Fruit fly (Drosophila melanogaster) whole organism, embryonic: Measurements from ENCODE around the gene CG13250.

Experiments
- BEAF-32 ChIP-seq: fragments of 200-800 bp; sonication (Bioruptor generic); optimal IDR thresholded peaks from 3 replicates; lab custom pipeline; 2017; ENCODE audit warnings: missing biosample characterization, missing genetic modification characterization, mild to moderate bottlenecking, moderate library complexity, missing genetic modification reagents
- CG10321 ChIP-seq: fragments of 200-800 bp; sonication (Bioruptor generic); IDR thresholded peaks from 2 replicates; pipeline ENCODE4 v1.3.6; 2022; ENCODE audit warnings: missing biosample characterization, missing genetic modification characterization
- CG1233 ChIP-seq: fragments of 200-800 bp; sonication (Bioruptor generic); optimal IDR thresholded peaks from 4 replicates; lab custom pipeline; 2018; ENCODE audit warnings: missing biosample characterization, mild to moderate bottlenecking, missing genetic modification characterization
- CG12659 ChIP-seq: fragments of 200-800 bp; sonication (Bioruptor generic); optimal IDR thresholded peaks from 3 replicates; lab custom pipeline; 2017; ENCODE audit warnings: mild to moderate bottlenecking, missing biosample characterization, missing genetic modification reagents, missing genetic modification characterization
- CG13287 ChIP-seq: fragments of 200-800 bp; sonication (Bioruptor generic); IDR thresholded peaks from 2 replicates; pipeline ENCODE4 v1.3.6; 2022; ENCODE audit warnings: missing biosample characterization, missing genetic modification characterization; ENCODE audit not compliant: partially characterized antibody
- CG1603 ChIP-seq: fragments of 200-800 bp; sonication (Bioruptor generic); optimal IDR thresholded peaks from 2 replicates; lab custom pipeline; 2019; ENCODE audit warnings: missing biosample characterization, mild to moderate bottlenecking, missing genetic modification characterization, moderate library complexity
- CG17359 ChIP-seq: fragments of 200-800 bp; sonication (Bioruptor generic); optimal IDR thresholded peaks from 3 replicates; lab custom pipeline; 2018; ENCODE audit warnings: missing biosample characterization, mild to moderate bottlenecking, missing genetic modification characterization, moderate library complexity
- CG2116 ChIP-seq: fragments of 200-800 bp; sonication (Bioruptor generic); optimal IDR thresholded peaks from 3 replicates; lab custom pipeline; 2018; ENCODE audit warnings: missing biosample characterization, mild to moderate bottlenecking, missing genetic modification characterization
- CG30020 ChIP-seq: fragments of 200-800 bp; optimal IDR thresholded peaks from 2 replicates; lab custom pipeline; 2019; ENCODE audit warnings: missing biosample characterization, mild to moderate bottlenecking, missing genetic modification characterization, moderate library complexity
- CG3065 ChIP-seq: fragments of 200-800 bp; sonication (Bioruptor generic); optimal IDR thresholded peaks from 2 replicates; lab custom pipeline; 2016; ENCODE audit warnings: missing biosample characterization, missing genetic modification characterization
- CG4282 ChIP-seq: fragments of 200-800 bp; sonication (Bioruptor generic); optimal IDR thresholded peaks from 2 replicates; lab custom pipeline; 2016; ENCODE audit warnings: missing biosample characterization, missing genetic modification characterization
- CG4707 ChIP-seq: fragments of 200-800 bp; sonication (Bioruptor generic); optimal IDR thresholded peaks from 2 replicates; lab custom pipeline; 2018; ENCODE audit warnings: missing biosample characterization, mild to moderate bottlenecking, missing genetic modification characterization, moderate library complexity
- CG6175 ChIP-seq: fragments of 200-800 bp; sonication (Bioruptor generic); IDR thresholded peaks from 3 replicates; pipeline ENCODE4 v1.3.6; 2022; ENCODE audit warnings: missing biosample characterization, missing genetic modification characterization
- CG8290 ChIP-seq, 3 experiments: fragments of 200-800 bp; sonication (Bioruptor generic); optimal IDR thresholded peaks; 2 replicates each; lab custom pipeline; 2016 to 2019; ENCODE audit warnings: missing biosample characterization in 3 of 3, missing genetic modification characterization in 3 of 3, mild to moderate bottlenecking in 2 of 3, moderate library complexity in 1 of 3
- Dll ChIP-seq: fragments of 200-800 bp; sonication (Bioruptor generic); IDR thresholded peaks from 4 replicates; pipeline ENCODE4 v1.3.6; 2022; ENCODE audit warnings: missing biosample characterization, missing genetic modification characterization; ENCODE audit not compliant: partially characterized antibody
- Doc3 ChIP-seq: fragments of 200-800 bp; sonication (Bioruptor generic); IDR thresholded peaks from 3 replicates; pipeline ENCODE4 v1.3.6; 2022; ENCODE audit warnings: missing biosample characterization, missing genetic modification characterization; ENCODE audit not compliant: partially characterized antibody
- Dp ChIP-seq: fragments of 200-800 bp; sonication (Bioruptor generic); optimal IDR thresholded peaks from 2 replicates; lab custom pipeline; 2018; ENCODE audit warnings: missing biosample characterization, mild to moderate bottlenecking, missing genetic modification characterization, moderate library complexity
- Dref ChIP-seq: fragments of 200-800 bp; sonication (Bioruptor generic); IDR thresholded peaks from 2 replicates; pipeline ENCODE4 v1.3.6; 2022; ENCODE audit warnings: missing biosample characterization, missing genetic modification characterization
- HLH4C ChIP-seq: fragments of 200-800 bp; sonication (Bioruptor generic); IDR thresholded peaks from 3 replicates; pipeline ENCODE4 v1.3.6; 2022; ENCODE audit warnings: missing biosample characterization, missing genetic modification characterization; ENCODE audit not compliant: partially characterized antibody
- Hey ChIP-seq: fragments of 200-800 bp; sonication (Bioruptor generic); optimal IDR thresholded peaks from 3 replicates; lab custom pipeline; 2018; ENCODE audit warnings: missing biosample characterization, mild to moderate bottlenecking, missing genetic modification characterization
- Hmr ChIP-seq: fragments of 200-800 bp; sonication (Bioruptor generic); optimal IDR thresholded peaks from 3 replicates; lab custom pipeline; 2017; ENCODE audit warnings: mild to moderate bottlenecking, missing biosample characterization, missing genetic modification reagents, missing genetic modification characterization
- NC2α ChIP-seq: fragments of 200-800 bp; sonication (Bioruptor generic); optimal IDR thresholded peaks from 2 replicates; lab custom pipeline; 2016; ENCODE audit warnings: missing biosample characterization, missing genetic modification characterization
- Neu2 ChIP-seq: fragments of 200-800 bp; sonication (Bioruptor generic); optimal IDR thresholded peaks from 3 replicates; lab custom pipeline; 2016; ENCODE audit warnings: missing biosample characterization, missing genetic modification characterization, borderline replicate concordance
- NfI ChIP-seq: fragments of 200-800 bp; sonication (Bioruptor generic); optimal IDR thresholded peaks from 3 replicates; lab custom pipeline; 2018; ENCODE audit warnings: missing biosample characterization, mild to moderate bottlenecking, missing genetic modification characterization, moderate library complexity
- Opbp ChIP-seq: fragments of 200-800 bp; sonication (Bioruptor generic); IDR thresholded peaks from 3 replicates; pipeline ENCODE4 v1.3.6; 2022; ENCODE audit warnings: missing biosample characterization, missing genetic modification characterization; ENCODE audit not compliant: partially characterized antibody
- Scr ChIP-seq: fragments of 200-800 bp; sonication (Bioruptor generic); IDR thresholded peaks from 2 replicates; pipeline ENCODE4 v1.3.6; 2022; ENCODE audit warnings: missing biosample characterization, missing genetic modification characterization; ENCODE audit not compliant: partially characterized antibody
- Sry-δ ChIP-seq: fragments of 200-800 bp; sonication (Bioruptor generic); optimal IDR thresholded peaks from 2 replicates; lab custom pipeline; 2016; ENCODE audit warnings: missing biosample characterization, missing genetic modification characterization
- bbx ChIP-seq: fragments of 200-800 bp; sonication (Bioruptor generic); IDR thresholded peaks from 2 replicates; pipeline ENCODE4 v1.3.6; 2022; ENCODE audit warnings: missing biosample characterization, missing genetic modification characterization; ENCODE audit not compliant: partially characterized antibody
- bigmax ChIP-seq: fragments of 200-800 bp; sonication (Bioruptor generic); optimal IDR thresholded peaks from 2 replicates; lab custom pipeline; 2018; ENCODE audit warnings: missing biosample characterization, mild to moderate bottlenecking, missing genetic modification characterization
- bsh ChIP-seq, 2 experiments: fragments of 200-800 bp; sonication (Bioruptor generic); optimal IDR thresholded peaks; 2 replicates each; lab custom pipeline; 2017 to 2018; ENCODE audit warnings: mild to moderate bottlenecking in 2 of 2, missing biosample characterization in 2 of 2, missing genetic modification characterization in 2 of 2, moderate library complexity in 1 of 2
- emc ChIP-seq: fragments of 200-800 bp; sonication (Bioruptor generic); optimal IDR thresholded peaks from 2 replicates; lab custom pipeline; 2016; ENCODE audit warnings: missing biosample characterization, missing genetic modification characterization
- exex ChIP-seq: fragments of 200-800 bp; sonication (Bioruptor generic); optimal IDR thresholded peaks from 4 replicates; lab custom pipeline; 2018; ENCODE audit warnings: missing biosample characterization, mild to moderate bottlenecking, missing genetic modification characterization, moderate library complexity
- gcm2 ChIP-seq: fragments of 200-800 bp; sonication (Bioruptor generic); optimal IDR thresholded peaks from 2 replicates; lab custom pipeline; 2016; ENCODE audit warnings: missing biosample characterization, missing genetic modification characterization
- gsb ChIP-seq: fragments of 200-800 bp; sonication (Bioruptor generic); IDR thresholded peaks from 2 replicates; pipeline ENCODE4 v1.3.6; 2022; ENCODE audit warnings: missing biosample characterization, missing genetic modification characterization
- ham ChIP-seq: fragments of 200-800 bp; sonication (Bioruptor generic); IDR thresholded peaks from 2 replicates; pipeline ENCODE4 v1.3.6; 2022; ENCODE audit warnings: missing biosample characterization, missing genetic modification characterization
- her ChIP-seq: fragments of 200-800 bp; sonication (Bioruptor generic); optimal IDR thresholded peaks from 2 replicates; lab custom pipeline; 2016; ENCODE audit warnings: missing biosample characterization, missing genetic modification characterization
- jing ChIP-seq: fragments of 200-800 bp; sonication (Bioruptor generic); optimal IDR thresholded peaks from 2 replicates; lab custom pipeline; 2018; ENCODE audit warnings: missing biosample characterization, mild to moderate bottlenecking, missing genetic modification characterization
- lab ChIP-seq: fragments of 200-800 bp; sonication (Bioruptor generic); optimal IDR thresholded peaks from 3 replicates; lab custom pipeline; 2017; ENCODE audit warnings: missing biosample characterization, missing genetic modification characterization, mild to moderate bottlenecking, moderate library complexity, missing genetic modification reagents
- mirr ChIP-seq: fragments of 200-800 bp; sonication (Bioruptor generic); optimal IDR thresholded peaks from 3 replicates; lab custom pipeline; 2018; ENCODE audit warnings: missing biosample characterization, mild to moderate bottlenecking, missing genetic modification characterization
- pzg ChIP-seq: fragments of 200-800 bp; sonication (Bioruptor generic); optimal IDR thresholded peaks from 3 replicates; lab custom pipeline; 2018; ENCODE audit warnings: missing biosample characterization, mild to moderate bottlenecking, missing genetic modification characterization, moderate library complexity
- sd ChIP-seq: fragments of 200-800 bp; sonication (Bioruptor generic); optimal IDR thresholded peaks from 3 replicates; lab custom pipeline; 2018; ENCODE audit warnings: missing biosample characterization, mild to moderate bottlenecking, missing genetic modification characterization, moderate library complexity
- shn ChIP-seq: fragments of 200-800 bp; sonication (Bioruptor generic); optimal IDR thresholded peaks from 3 replicates; lab custom pipeline; 2016; ENCODE audit warnings: missing biosample characterization, missing genetic modification characterization
- stwl ChIP-seq: fragments of 200-800 bp; sonication (Bioruptor generic); optimal IDR thresholded peaks from 3 replicates; lab custom pipeline; 2018; ENCODE audit warnings: missing biosample characterization, mild to moderate bottlenecking, missing genetic modification characterization, moderate library complexity
- trem ChIP-seq: fragments of 200-800 bp; optimal IDR thresholded peaks from 3 replicates; lab custom pipeline; 2019; ENCODE audit warnings: missing biosample characterization, mild to moderate bottlenecking, missing genetic modification characterization, moderate library complexity
- twi ChIP-seq: fragments of 200-800 bp; optimal IDR thresholded peaks from 2 replicates; lab custom pipeline; 2019; ENCODE audit warnings: missing biosample characterization, mild to moderate bottlenecking, missing genetic modification characterization, moderate library complexity
- unc-4 ChIP-seq: fragments of 200-800 bp; sonication (Bioruptor generic); IDR thresholded peaks from 2 replicates; pipeline ENCODE4 v1.3.6; 2022; ENCODE audit warnings: missing biosample characterization, missing genetic modification characterization; ENCODE audit not compliant: partially characterized antibody

The CG13250 gene

dm6 chr3L:20487649-20488048 is 45.9 kb upstream of the CG13250 start (continued):
- no peak for TF ChIP-seq jing (GFP tag; lab: Kevin White, UChicago)
- TF ChIP-seq NfI (GFP tag; lab: Kevin White, UChicago): no peak
- no peak for TF ChIP-seq gcm2 (GFP tag; lab: Kevin White, UChicago)
- TF ChIP-seq CG1233 (GFP tag; lab: Kevin White, UChicago): no peak
- no peak for TF ChIP-seq twi (tag; lab: Kevin White, UChicago)
- peak; percentile 69 for TF ChIP-seq HLH4C (GFP tag; lab: Robert Waterston, UW)
- TF ChIP-seq ham (GFP tag; lab: Robert Waterston, UW): no peak
- no peak for TF ChIP-seq CG3065 (GFP tag; lab: Kevin White, UChicago)
- no peak for TF ChIP-seq CG4282 (GFP tag; lab: Kevin White, UChicago)

dm6 chr3L:20491525-20492132 is 41.9 kb upstream of the CG13250 start, which contains the start of gene ND-39:
Gene ND-39 (plus strand): TSS chr3L:20492082.
- TF ChIP-seq CG6175 (GFP tag; lab: Robert Waterston, UW) (no peak), gsb (GFP tag; lab: Robert Waterston, UW) (no peak), CG30020 (no peak), shn (GFP tag; lab: Kevin White, UChicago) (no peak), stwl (tag; lab: Kevin White, UChicago) (peak; percentile 49), bbx (GFP tag; lab: Robert Waterston, UW) (peak; percentile 36; the same call in 1 of the 2 replicates), Neu2 (peak; percentile 75), Sry-δ (GFP tag; lab: Kevin White, UChicago) (peak; percentile 84), CG10321 (peak; percentile 82), unc-4 (GFP tag; lab: Robert Waterston, UW) (peak; percentile 35; the same call in 1 of the 2 replicates), CG1603 (peak; percentile 1), CG12659 (GFP tag; lab: Kevin White, UChicago) (peak; percentile 5), NC2α (GFP tag; lab: Kevin White, UChicago) (no peak), BEAF-32 (peak; percentile 47), Opbp (GFP tag; lab: Robert Waterston, UW) (no peak), exex (peak; percentile 89), trem (tag; lab: Kevin White, UChicago) (peak; percentile 94), bigmax (no peak), emc (GFP tag; lab: Kevin White, UChicago) (no peak), CG13287 (GFP tag; lab: Robert Waterston, UW) (peak; percentile 54), pzg (GFP tag; lab: Kevin White, UChicago) (peak; percentile 53), her (no peak), CG2116 (GFP tag; lab: Kevin White, UChicago) (peak; percentile 93), Dp (GFP tag; lab: Kevin White, UChicago) (peak; percentile 65), bsh (GFP tag; optimal IDR thresholded peaks at IDR 0.05; lab: Kevin White, UChicago) (no peak), Dll (GFP tag; lab: Robert Waterston, UW) (0 out of 4 replicates have a peak, but pooled peaks have one; percentile 10), Hey (tag; lab: Kevin White, UChicago) (peak; percentile 7), Scr (GFP tag; lab: Robert Waterston, UW) (0 out of 2 replicates have a peak, but pooled peaks have one; percentile 14), Doc3 (GFP tag; lab: Robert Waterston, UW) (0 out of 3 replicates have a peak, but pooled peaks have one; percentile 22), CG8290 (GFP tag; optimal IDR thresholded peaks at IDR 0.05; lab: Kevin White, UChicago) (no peak), CG8290 (tag; optimal IDR thresholded peaks at IDR 0.05; lab: Kevin White, UChicago) (peak in 1 of 2 experiments; percentile 29), lab (GFP tag; lab: Kevin White, UChicago) (peak; percentile 55), CG4707 (no peak), CG17359 (tag; lab: Kevin White, UChicago) (no peak), Dref (GFP tag; lab: Robert Waterston, UW) (peak; percentile 54), Hmr (GFP tag; lab: Kevin White, UChicago) (peak; percentile 5), mirr (GFP tag; lab: Kevin White, UChicago) (peak; percentile 31), sd (tag; lab: Kevin White, UChicago) (peak; percentile 17)
